Worm (Caenorhabditis elegans): ENCODE results near the gene ttm-1.

DNA sequence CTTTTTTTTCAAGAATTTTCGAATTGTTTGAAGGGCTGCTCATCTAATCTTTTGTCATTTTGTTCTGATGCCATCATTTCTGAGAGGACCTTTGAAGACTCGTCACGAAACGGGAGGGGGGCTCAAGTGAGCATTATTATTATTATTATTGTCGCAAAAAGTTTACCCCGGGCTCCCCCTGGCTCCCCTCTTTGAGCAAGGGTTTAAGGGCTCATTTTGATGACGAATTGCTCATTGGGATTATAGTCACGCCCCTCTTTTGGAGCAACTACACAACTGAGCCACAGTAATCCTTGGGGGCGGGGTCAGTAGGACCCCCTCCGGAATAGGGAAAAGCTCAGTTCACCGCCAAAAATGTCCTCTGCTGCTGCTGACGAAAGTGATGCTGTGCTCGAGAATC lies 24.5 kb downstream of the ttm-1 start, which contains the start of gene unc-25:
- no peak for TF ChIP-seq ztf-23 (GFP tag; IDR thresholded peaks at IDR 0.05)
- no peak for TF ChIP-seq cog-1 (tag; optimal IDR thresholded peaks at IDR 0.05)
- TF ChIP-seq tab-1 (GFP tag; IDR thresholded peaks at IDR 0.05), result no peak
- no peak for TF ChIP-seq T22C8.4 (GFP tag; IDR thresholded peaks at IDR 0.05)
